Worm (Caenorhabditis elegans) whole organism, L4 larva: ENCODE data around the gene R11D1.12.
A peak's percentile ranks its signal among the peaks of the same experiment; 100 is the strongest.

Experiments
- D1046.2 ChIP-seq: fragments of 200-800 bp; sonication (Bioruptor generic); IDR thresholded peaks from 2 replicates; pipeline ENCODE4 v1.3.6; 2022; ENCODE audit warnings: missing genetic modification characterization, missing compliant biosample characterization
- R02D3.7 ChIP-seq: fragments of 150-350 bp; sonication (generic microtip); optimal IDR thresholded peaks from 3 replicates; lab custom pipeline; 2014; ENCODE audit warnings: missing biosample characterization, missing genetic modification characterization
- T20F7.1 ChIP-seq: fragments of 200-800 bp; sonication (Bioruptor generic); optimal IDR thresholded peaks from 2 replicates; lab custom pipeline; 2018; ENCODE audit warnings: mild to moderate bottlenecking, missing genetic modification characterization, missing compliant biosample characterization
- Y105C5A.15 ChIP-seq: fragments of 200-800 bp; sonication (Bioruptor generic); IDR thresholded peaks from 2 replicates; pipeline ENCODE4 v1.3.6; 2022; ENCODE audit warnings: missing genetic modification characterization, missing compliant biosample characterization
- aha-1 ChIP-seq: fragments of 150-350 bp; peaks from one replicate; lab custom pipeline; 2014; ENCODE audit warnings: missing biosample characterization, missing genetic modification characterization
- ama-1 ChIP-seq: fragments of 150-350 bp; optimal IDR thresholded peaks from 2 replicates; lab custom pipeline; 2014; ENCODE audit warnings: inconsistent platforms, mixed read lengths
- ceh-28 ChIP-seq: fragments of 150-350 bp; optimal IDR thresholded peaks from 2 replicates; lab custom pipeline; 2014; ENCODE audit warnings: missing biosample characterization, missing genetic modification reagents, missing genetic modification characterization
- ceh-44 ChIP-seq: fragments of 200-800 bp; sonication (Bioruptor generic); IDR thresholded peaks from 2 replicates; pipeline ENCODE4 v1.3.6; 2022; ENCODE audit warnings: missing genetic modification reagents, missing genetic modification characterization, missing compliant biosample characterization
- ceh-82 ChIP-seq: sonication (generic microtip); optimal IDR thresholded peaks from 2 replicates; lab custom pipeline; 2017; ENCODE audit warnings: missing biosample characterization, missing genetic modification characterization
- ces-1 ChIP-seq: fragments of 150-350 bp; sonication (generic microtip); optimal IDR thresholded peaks from 4 replicates; lab custom pipeline; 2014; ENCODE audit warnings: missing biosample characterization, missing genetic modification reagents, missing genetic modification characterization
- daf-16 ChIP-seq, 3 experiments: sonication (generic microtip); optimal IDR thresholded peaks; 2 replicates each; lab custom pipeline; 2016 to 2017; ENCODE audit warnings: missing genetic modification characterization in 3 of 3, missing genetic modification reagents in 3 of 3, mild to moderate bottlenecking in 2 of 3, missing compliant biosample characterization in 2 of 3, missing biosample characterization in 1 of 3, moderate library complexity in 1 of 3
- dmd-8 ChIP-seq: fragments of 200-800 bp; sonication (Bioruptor generic); IDR thresholded peaks from 2 replicates; pipeline ENCODE4 v1.3.6; 2022; ENCODE audit warnings: missing genetic modification characterization, missing compliant biosample characterization
- dmd-9 ChIP-seq: fragments of 200-800 bp; sonication (Bioruptor generic); IDR thresholded peaks from 2 replicates; pipeline ENCODE4 v1.3.6; 2022; ENCODE audit warnings: missing genetic modification reagents, missing genetic modification characterization, missing compliant biosample characterization
- dpl-1 ChIP-seq: fragments of 150-350 bp; optimal IDR thresholded peaks from 2 replicates; lab custom pipeline; 2014; ENCODE audit warnings: missing biosample characterization, missing genetic modification reagents, missing genetic modification characterization
- dve-1 ChIP-seq: sonication (generic microtip); optimal IDR thresholded peaks from 2 replicates; lab custom pipeline; 2017; ENCODE audit warnings: antibody characterized with exemption, mild to moderate bottlenecking, missing genetic modification characterization, missing compliant biosample characterization; ENCODE audit not compliant: insufficient read depth
- hlh-11 ChIP-seq: fragments of 200-800 bp; sonication (Bioruptor generic); optimal IDR thresholded peaks from 2 replicates; lab custom pipeline; 2018; ENCODE audit warnings: mild to moderate bottlenecking, missing genetic modification characterization, missing compliant biosample characterization
- hlh-30 ChIP-seq: sonication (generic microtip); optimal IDR thresholded peaks from 2 replicates; lab custom pipeline; 2017; ENCODE audit warnings: antibody characterized with exemption, mild to moderate bottlenecking, missing genetic modification characterization, missing compliant biosample characterization; ENCODE audit not compliant: insufficient read depth
- hmg-1.1 ChIP-seq: fragments of 200-800 bp; sonication (Bioruptor generic); IDR thresholded peaks from 2 replicates; pipeline ENCODE4 v1.3.6; 2022; ENCODE audit warnings: missing genetic modification reagents, missing genetic modification characterization, missing compliant biosample characterization
- lin-15B ChIP-seq: fragments of 150-350 bp; sonication (generic microtip); optimal IDR thresholded peaks from 3 replicates; lab custom pipeline; 2014; ENCODE audit warnings: missing biosample characterization, missing genetic modification characterization
- lin-29 ChIP-seq: fragments of 200-800 bp; sonication (Bioruptor generic); IDR thresholded peaks from 2 replicates; pipeline ENCODE4 v1.3.6; 2022; ENCODE audit warnings: missing genetic modification reagents, missing genetic modification characterization, missing compliant biosample characterization
- lin-38 ChIP-seq: fragments of 200-800 bp; sonication (Bioruptor generic); IDR thresholded peaks from 2 replicates; pipeline ENCODE4 v1.3.6; 2022; ENCODE audit warnings: missing genetic modification reagents, missing genetic modification characterization, missing compliant biosample characterization
- lsy-2 ChIP-seq, 2 experiments: fragments of 150-350 bp in 1 of 2; sonication (generic microtip) in 1 of 2; optimal IDR thresholded peaks; 2 replicates each; lab custom pipeline; 2014 to 2017; ENCODE audit warnings: missing biosample characterization in 2 of 2, missing genetic modification characterization in 2 of 2
- madf-9 ChIP-seq: fragments of 200-800 bp; sonication (Bioruptor generic); conservative IDR thresholded peaks from 2 replicates; pipeline ENCODE4 v1.3.6; 2022; ENCODE audit warnings: missing genetic modification reagents, missing genetic modification characterization, missing compliant biosample characterization
- nhr-11 ChIP-seq: fragments of 150-350 bp; optimal IDR thresholded peaks from 2 replicates; lab custom pipeline; 2014; ENCODE audit warnings: missing biosample characterization, missing genetic modification characterization
- nhr-6 ChIP-seq: fragments of 150-350 bp; optimal IDR thresholded peaks from 2 replicates; lab custom pipeline; 2014; ENCODE audit warnings: missing biosample characterization, missing genetic modification characterization
- pha-4 ChIP-seq, 2 experiments: fragments of 150-350 bp in 1 of 2; fragments of 200-800 bp in 1 of 2; sonication (Bioruptor generic) in 1 of 2; IDR thresholded peaks in 1 of 2; optimal IDR thresholded peaks in 1 of 2; 2 replicates each; pipeline versions ENCODE4 v1.3.6 to Lab custom; 2014 to 2022; ENCODE audit warnings: missing genetic modification characterization in 2 of 2, missing genetic modification reagents in 2 of 2, missing biosample characterization in 1 of 2, missing compliant biosample characterization in 1 of 2
- pqm-1 ChIP-seq: sonication (generic microtip); optimal IDR thresholded peaks from 2 replicates; lab custom pipeline; 2017; ENCODE audit warnings: missing biosample characterization, missing genetic modification characterization
- rbr-2 ChIP-seq: sonication (generic microtip); optimal IDR thresholded peaks from 2 replicates; lab custom pipeline; 2016; ENCODE audit warnings: missing genotype, missing genetic modification characterization, missing compliant biosample characterization
- saeg-2 ChIP-seq: fragments of 200-800 bp; sonication (Bioruptor generic); IDR thresholded peaks from 2 replicates; pipeline ENCODE4 v1.3.6; 2022; ENCODE audit warnings: missing genetic modification reagents, missing genetic modification characterization, missing compliant biosample characterization
- sdz-12 ChIP-seq: fragments of 200-800 bp; sonication (Bioruptor generic); optimal IDR thresholded peaks from 2 replicates; lab custom pipeline; 2018; ENCODE audit warnings: mild to moderate bottlenecking, missing genetic modification characterization, missing compliant biosample characterization
- unc-62 ChIP-seq, 3 experiments: fragments of 150-350 bp in 1 of 3; sonication (generic microtip); optimal IDR thresholded peaks in 2 of 3; peaks in 1 of 3; 1 replicate in 1 of 3; 2 replicates in 2 of 3; lab custom pipeline; 2014 to 2017; ENCODE audit warnings: missing biosample characterization in 3 of 3, missing genetic modification characterization in 3 of 3, missing genetic modification reagents in 3 of 3, missing genotype in 1 of 3
- zag-1 ChIP-seq: fragments of 150-350 bp; optimal IDR thresholded peaks from 2 replicates; lab custom pipeline; 2014; ENCODE audit warnings: missing biosample characterization, missing genetic modification characterization

The R11D1.12 gene

ce11 chrV:12706511-12706910 is 19.3 kb downstream of the R11D1.12 start:
- TF ChIP-seq dpl-1 (GFP tag; lab: Kevin White, UChicago), result no peak
- no peak for TF ChIP-seq dmd-9 (GFP tag; lab: Robert Waterston, UW)
- TF ChIP-seq daf-16 (GFP tag; optimal IDR thresholded peaks at IDR 0.05; lab: Kevin White, UChicago), result no peak
- TF ChIP-seq daf-16 (tag; optimal IDR thresholded peaks at IDR 0.05; lab: Kevin White, UChicago), result no peak
- TF ChIP-seq aha-1 (tag; lab: Kevin White, UChicago), result peak; percentile 80
- TF ChIP-seq D1046.2 (GFP tag; lab: Robert Waterston, UW), result no peak

ce11 chrV:12704077-12704476 is 21.7 kb downstream of the R11D1.12 start, which contains the start of gene R11D1.1:
TSS of gene R11D1.1 (plus strand) at chrV:12704377.
- no peak for TF ChIP-seq ceh-82
- TF ChIP-seq unc-62 (GFP tag; optimal IDR thresholded peaks at IDR 0.05 in 1 of 2; lab: Kevin White, UChicago), result peak in 1 of 2 experiments; percentile 34
- TF ChIP-seq unc-62 (tag; optimal IDR thresholded peaks at IDR 0.05; lab: Kevin White, UChicago), result no peak

DNA sequence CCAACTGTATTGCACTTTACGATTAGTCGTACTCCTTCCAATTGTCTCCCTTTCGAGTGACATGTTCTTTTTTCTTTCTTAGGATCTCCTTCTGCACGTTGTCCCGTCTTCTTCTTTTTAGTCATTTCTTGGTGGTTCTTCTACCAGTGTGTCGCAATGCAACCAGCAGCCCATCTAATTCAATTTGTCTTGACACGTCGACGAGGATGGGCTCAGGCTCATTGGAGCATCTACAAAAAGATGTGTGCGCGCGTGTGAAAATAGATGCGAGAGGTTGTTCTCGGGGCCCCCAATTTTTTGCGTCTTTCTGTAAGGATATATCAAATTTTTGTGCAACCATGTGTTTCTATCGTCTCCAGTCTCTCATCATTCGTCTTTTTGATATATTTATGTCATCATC is 24.2 kb downstream of the R11D1.12 start:
- no peak for TF ChIP-seq dmd-8
- peak; percentile 44 for TF ChIP-seq ces-1 (GFP tag; lab: Kevin White, UChicago)

DNA sequence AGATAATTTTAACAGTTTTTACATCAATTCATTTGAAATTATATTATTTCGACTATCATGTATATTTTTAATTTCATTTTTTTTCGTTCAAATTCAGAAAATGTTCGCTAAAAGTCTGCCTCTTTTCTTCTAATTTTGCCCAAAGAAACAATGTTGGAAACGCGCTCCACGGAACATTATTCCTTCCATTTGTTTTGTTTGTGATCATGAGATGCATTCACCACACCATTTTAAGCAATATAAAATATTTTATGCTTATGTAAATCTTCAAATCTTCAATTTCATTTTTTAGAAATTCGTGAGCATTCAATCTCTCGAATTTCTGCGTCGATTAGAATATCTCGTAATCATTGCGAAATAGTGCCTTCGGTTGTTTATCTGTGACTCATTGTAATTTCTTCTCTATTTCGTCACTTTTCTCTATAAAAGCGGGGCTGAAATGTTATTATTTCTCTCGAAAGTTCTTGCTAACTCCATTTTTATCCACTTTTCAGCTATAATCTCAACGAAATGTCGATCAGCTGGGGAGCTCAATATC is 28.4 kb downstream of the R11D1.12 start, which contains the start of gene istr-1:
TSS of gene istr-1 (plus strand) at position 495 of the 538 bp plus-strand sequence.
- peak; percentile 49 for TF ChIP-seq lin-38
- TF ChIP-seq nhr-6 (tag; lab: Kevin White, UChicago), result peak; percentile 30
- peak; percentile 74 for TF ChIP-seq hlh-30
- TF ChIP-seq daf-16 (GFP tag; optimal IDR thresholded peaks at IDR 0.05; lab: Kevin White, UChicago), result no peak
- TF ChIP-seq daf-16 (tag; optimal IDR thresholded peaks at IDR 0.05; lab: Kevin White, UChicago), result peak; percentile 39
- peak; percentile 38 for TF ChIP-seq T20F7.1 (GFP tag; lab: Kevin White, UChicago)
- peak; percentile 0 for TF ChIP-seq rbr-2 (tag; lab: Kevin White, UChicago)
- TF ChIP-seq lsy-2 (tag; optimal IDR thresholded peaks at IDR 0.05; lab: Kevin White, UChicago), result peak in 1 of 2 experiments; percentile 47
- TF ChIP-seq nhr-11, result peak; percentile 52
- TF ChIP-seq ama-1, result no peak
- TF ChIP-seq ceh-28, result no peak

DNA sequence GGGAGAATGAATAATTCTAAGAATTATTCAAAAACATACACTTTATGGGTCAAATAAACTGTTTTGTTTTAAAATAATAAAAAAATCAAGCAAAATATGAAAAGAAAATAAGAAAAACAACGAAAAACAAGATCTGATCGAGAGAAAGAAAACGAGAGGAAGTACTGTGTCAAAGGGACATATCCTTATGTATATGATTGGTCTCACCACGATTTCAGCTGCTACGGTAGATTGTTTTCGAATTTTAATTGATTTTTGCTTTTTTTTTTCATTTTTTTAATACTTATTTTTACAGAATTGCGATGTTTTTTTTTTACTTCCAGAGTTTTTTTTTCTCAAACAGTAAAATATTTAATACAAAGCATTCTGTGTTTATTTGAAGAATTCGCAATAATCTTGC is 29.0 kb downstream of the R11D1.12 start:
- TF ChIP-seq dve-1 (tag; lab: Kevin White, UChicago) (no peak), T20F7.1 (GFP tag; lab: Kevin White, UChicago) (no peak), zag-1 (tag; lab: Kevin White, UChicago) (no peak), pqm-1 (tag; lab: Kevin White, UChicago) (no peak), ceh-44 (GFP tag; lab: Robert Waterston, UW) (no peak), R02D3.7 (tag; lab: Kevin White, UChicago) (no peak), Y105C5A.15 (GFP tag; lab: Robert Waterston, UW) (no peak), hlh-11 (tag; lab: Kevin White, UChicago) (no peak), madf-9 (GFP tag; lab: Robert Waterston, UW) (no peak), sdz-12 (GFP tag; lab: Kevin White, UChicago) (no peak), lin-29 (GFP tag; lab: Robert Waterston, UW) (no peak), hmg-1.1 (GFP tag; lab: Robert Waterston, UW) (no peak), lin-15B (tag; lab: Kevin White, UChicago) (no peak), saeg-2 (GFP tag; lab: Robert Waterston, UW) (no peak), pha-4 (GFP tag; IDR thresholded peaks at IDR 0.05; lab: Robert Waterston, UW) (no peak), pha-4 (tag; optimal IDR thresholded peaks at IDR 0.05; lab: Kevin White, UChicago) (no peak)
